Fruit fly (Drosophila melanogaster): ENCODE data around the gene CG7191.

- TF ChIP-seq br (GFP tag; optimal IDR thresholded peaks at IDR 0.05) (no peak), CrebA (GFP tag; optimal IDR thresholded peaks at IDR 0.05; ENCODE audit: borderline replicate concordance) (no peak), Hr78 (GFP tag; optimal IDR thresholded peaks at IDR 0.05) (no peak), sage (GFP tag; optimal IDR thresholded peaks at IDR 0.05) (no peak), rgr (GFP tag; optimal IDR thresholded peaks at IDR 0.05) (no peak), N (GFP tag; optimal IDR thresholded peaks at IDR 0.05) (no peak), h (GFP tag; optimal IDR thresholded peaks at IDR 0.05) (no peak), Myc (optimal IDR thresholded peaks at IDR 0.05) (no peak), usp (GFP tag; optimal IDR thresholded peaks at IDR 0.05) (no peak)
Observed at dm6 chr2L:7744208-7744607, 23.2 kb upstream of the CG7191 start.
